Worm (Caenorhabditis elegans): ENCODE results near the gene F48G7.8.

F48G7.8 gene

DNA sequence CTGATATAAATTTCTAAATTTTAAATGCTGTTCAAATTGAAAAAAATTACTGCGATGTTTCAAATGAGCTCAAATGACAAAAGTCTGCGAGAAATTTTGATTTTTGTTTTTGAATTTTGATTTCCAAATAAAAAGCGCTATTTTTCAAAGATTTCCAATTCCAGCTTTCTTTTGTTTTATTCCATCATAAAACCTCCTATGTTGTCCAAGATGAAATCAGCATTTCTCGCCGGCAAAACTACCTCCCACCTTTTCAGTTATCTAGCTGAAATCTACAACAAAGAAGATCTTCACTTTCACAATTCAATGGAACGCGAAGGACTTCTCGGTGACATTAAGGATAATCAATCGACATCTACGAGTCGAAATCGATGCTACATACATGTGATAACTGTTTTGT is 48.5 kb downstream of the F48G7.8 start, which contains the start of gene K06H6.4:
Gene K06H6.4 (plus strand): TSS at position 301 of the 400 bp plus-strand sequence.
- TF ChIP-seq mbf-1 (tag; optimal IDR thresholded peaks at IDR 0.05) = no peak
- no peak for TF ChIP-seq nhr-25 (tag; optimal IDR thresholded peaks at IDR 0.05)
- TF ChIP-seq mdl-1 (tag; optimal IDR thresholded peaks at IDR 0.05) = no peak
- TF ChIP-seq snpc-4 (tag; optimal IDR thresholded peaks at IDR 0.05) = no peak
- no peak for TF ChIP-seq ceh-16 (tag; optimal IDR thresholded peaks at IDR 0.05)
- no peak for TF ChIP-seq F13H6.1 (tag; optimal IDR thresholded peaks at IDR 0.05)
- TF ChIP-seq nhr-11 (tag; optimal IDR thresholded peaks at IDR 0.05) = no peak
- no peak for TF ChIP-seq nhr-6 (tag; optimal IDR thresholded peaks at IDR 0.05)
- no peak for TF ChIP-seq nhr-21 (tag; optimal IDR thresholded peaks at IDR 0.05)
- no peak for TF ChIP-seq unc-62 (GFP tag; optimal IDR thresholded peaks at IDR 0.05)
- no peak for TF ChIP-seq Y55F3AM.14 (GFP tag; optimal IDR thresholded peaks at IDR 0.05)
- no peak for TF ChIP-seq nhr-77 (tag; optimal IDR thresholded peaks at IDR 0.05)
- no peak for TF ChIP-seq nhr-10 (tag; optimal IDR thresholded peaks at IDR 0.05)
- no peak for TF ChIP-seq alr-1 (tag; optimal IDR thresholded peaks at IDR 0.05)
- TF ChIP-seq sma-9 (GFP tag; optimal IDR thresholded peaks at IDR 0.05) = no peak
- TF ChIP-seq sma-9 (tag; optimal IDR thresholded peaks at IDR 0.05) = no peak
- TF ChIP-seq nhr-129 (tag; optimal IDR thresholded peaks at IDR 0.05) = no peak
- TF ChIP-seq sma-3 (GFP tag; optimal IDR thresholded peaks at IDR 0.05) = no peak
- no peak for TF ChIP-seq ceh-82 (tag; optimal IDR thresholded peaks at IDR 0.05)

Data from whole organism, L2 larva.